Fruit fly (Drosophila melanogaster) whole organism, prepupa: ENCODE measurements around the gene IntS11.
A peak's percentile ranks its signal among the peaks of the same experiment; 100 is the strongest.

Source experiments
- Blimp-1 ChIP-seq: fragments of 200-800 bp; sonication (Bioruptor generic); optimal IDR thresholded peaks from 3 replicates; lab custom pipeline; 2017; ENCODE audit warnings: missing biosample characterization, missing genetic modification characterization, mild to moderate bottlenecking, moderate library complexity, missing genetic modification reagents
- CG10631 ChIP-seq: fragments of 200-800 bp; sonication (Bioruptor generic); optimal IDR thresholded peaks from 2 replicates; lab custom pipeline; 2016; ENCODE audit warnings: missing biosample characterization, missing genetic modification characterization
- CG10669 ChIP-seq: fragments of 200-800 bp; sonication (Bioruptor generic); optimal IDR thresholded peaks from 3 replicates; lab custom pipeline; 2018; ENCODE audit warnings: missing biosample characterization, mild to moderate bottlenecking, missing genetic modification characterization, moderate library complexity
- CG11294 ChIP-seq: fragments of 200-800 bp; sonication (Bioruptor generic); IDR thresholded peaks from 2 replicates; pipeline ENCODE4 v1.3.6; 2022; ENCODE audit warnings: missing biosample characterization, missing genetic modification characterization
- CG11762 ChIP-seq: fragments of 200-800 bp; sonication (Bioruptor generic); optimal IDR thresholded peaks from 3 replicates; lab custom pipeline; 2016; ENCODE audit warnings: missing biosample characterization, missing genetic modification characterization; ENCODE audit not compliant: insufficient read depth
- CG11902 ChIP-seq: fragments of 200-800 bp; sonication (Bioruptor generic); optimal IDR thresholded peaks from 3 replicates; lab custom pipeline; 2016; ENCODE audit warnings: missing biosample characterization, missing genetic modification characterization
- CG1621 ChIP-seq: fragments of 200-800 bp; sonication (Bioruptor generic); optimal IDR thresholded peaks from 3 replicates; lab custom pipeline; 2018; ENCODE audit warnings: missing biosample characterization, mild to moderate bottlenecking, missing genetic modification characterization
- CG3032 ChIP-seq: fragments of 200-800 bp; optimal IDR thresholded peaks from 2 replicates; lab custom pipeline; 2019; ENCODE audit warnings: missing biosample characterization, mild to moderate bottlenecking, missing genetic modification characterization, moderate library complexity
- CG31627 ChIP-seq: fragments of 200-800 bp; sonication (Bioruptor generic); optimal IDR thresholded peaks from 3 replicates; lab custom pipeline; 2016; ENCODE audit warnings: missing biosample characterization, missing genetic modification characterization
- CG32006 ChIP-seq: fragments of 200-800 bp; sonication (Bioruptor generic); optimal IDR thresholded peaks from 3 replicates; lab custom pipeline; 2017; ENCODE audit warnings: missing biosample characterization, mild to moderate bottlenecking, missing genetic modification characterization
- CG34406 ChIP-seq: fragments of 200-800 bp; sonication (Bioruptor generic); optimal IDR thresholded peaks from 3 replicates; lab custom pipeline; 2016; ENCODE audit warnings: missing biosample characterization, missing genetic modification characterization
- CG3919 ChIP-seq: fragments of 200-800 bp; sonication (Bioruptor generic); optimal IDR thresholded peaks from 3 replicates; lab custom pipeline; 2016; ENCODE audit warnings: missing biosample characterization, missing genetic modification characterization
- CG4318 ChIP-seq: fragments of 200-800 bp; sonication (Bioruptor generic); optimal IDR thresholded peaks from 3 replicates; lab custom pipeline; 2017; ENCODE audit warnings: missing biosample characterization, mild to moderate bottlenecking, missing genetic modification characterization
- CG6163 ChIP-seq: fragments of 200-800 bp; sonication (Bioruptor generic); IDR thresholded peaks from 3 replicates; pipeline ENCODE4 v1.3.6; 2022; ENCODE audit warnings: missing biosample characterization, missing genetic modification characterization
- CG6276 ChIP-seq: fragments of 200-800 bp; sonication (Bioruptor generic); optimal IDR thresholded peaks from 2 replicates; lab custom pipeline; 2017; ENCODE audit warnings: missing biosample characterization, mild to moderate bottlenecking, missing genetic modification characterization
- CG6792 ChIP-seq: fragments of 200-800 bp; sonication (Bioruptor generic); optimal IDR thresholded peaks from 3 replicates; lab custom pipeline; 2016; ENCODE audit warnings: missing biosample characterization, missing genetic modification characterization
- CG6808 ChIP-seq: fragments of 200-800 bp; sonication (Bioruptor generic); optimal IDR thresholded peaks from 3 replicates; lab custom pipeline; 2017; ENCODE audit warnings: missing biosample characterization, missing genetic modification characterization, mild to moderate bottlenecking, moderate library complexity, missing genetic modification reagents
- CG6854 ChIP-seq: fragments of 200-800 bp; sonication (Bioruptor generic); optimal IDR thresholded peaks from 2 replicates; lab custom pipeline; 2017; ENCODE audit warnings: missing biosample characterization, mild to moderate bottlenecking, missing genetic modification characterization
- CG8319 ChIP-seq: fragments of 200-800 bp; sonication (Bioruptor generic); optimal IDR thresholded peaks from 3 replicates; lab custom pipeline; 2016; ENCODE audit warnings: missing biosample characterization, missing genetic modification characterization
- CG8632 ChIP-seq: fragments of 200-800 bp; sonication (Bioruptor generic); optimal IDR thresholded peaks from 3 replicates; lab custom pipeline; 2016; ENCODE audit warnings: missing biosample characterization, missing genetic modification characterization
- CG9139 ChIP-seq: fragments of 200-800 bp; sonication (Bioruptor generic); optimal IDR thresholded peaks from 3 replicates; lab custom pipeline; 2017; ENCODE audit warnings: missing biosample characterization, mild to moderate bottlenecking, missing genetic modification characterization
- Eip75B ChIP-seq: fragments of 200-800 bp; sonication (Bioruptor generic); optimal IDR thresholded peaks from 3 replicates; lab custom pipeline; 2016; ENCODE audit warnings: missing biosample characterization, missing genetic modification characterization
- Ets21C ChIP-seq: fragments of 200-800 bp; sonication (Bioruptor generic); optimal IDR thresholded peaks from 3 replicates; lab custom pipeline; 2016; ENCODE audit warnings: missing biosample characterization, missing genetic modification characterization
- Gug ChIP-seq: fragments of 200-800 bp; sonication (Bioruptor generic); IDR thresholded peaks from 2 replicates; pipeline ENCODE4 v1.3.6; 2022; ENCODE audit warnings: missing biosample characterization, missing genetic modification characterization
- Hr38 ChIP-seq: sonication (Bioruptor generic); optimal IDR thresholded peaks from 2 replicates; lab custom pipeline; 2016; ENCODE audit warnings: missing biosample characterization, missing genetic modification characterization
- Hr39 ChIP-seq: fragments of 200-800 bp; sonication (Bioruptor generic); optimal IDR thresholded peaks from 2 replicates; lab custom pipeline; 2016; ENCODE audit warnings: missing biosample characterization, missing genetic modification characterization
- Hr4 ChIP-seq: fragments of 200-800 bp; sonication (Bioruptor generic); optimal IDR thresholded peaks from 3 replicates; lab custom pipeline; 2016; ENCODE audit warnings: missing biosample characterization, missing genetic modification characterization
- Lpt ChIP-seq: fragments of 200-800 bp; sonication (Bioruptor generic); optimal IDR thresholded peaks from 3 replicates; lab custom pipeline; 2016; ENCODE audit warnings: missing biosample characterization, missing genetic modification characterization
- OdsH ChIP-seq: fragments of 200-800 bp; sonication (Bioruptor generic); optimal IDR thresholded peaks from 3 replicates; lab custom pipeline; 2016; ENCODE audit warnings: missing biosample characterization, missing genetic modification characterization
- Smox ChIP-seq: fragments of 200-800 bp; sonication (Bioruptor generic); optimal IDR thresholded peaks from 3 replicates; lab custom pipeline; 2016; ENCODE audit warnings: missing biosample characterization, missing genetic modification characterization
- Sox102F ChIP-seq: fragments of 200-800 bp; sonication (Bioruptor generic); optimal IDR thresholded peaks from 2 replicates; lab custom pipeline; 2016; ENCODE audit warnings: missing biosample characterization, mild to moderate bottlenecking, missing genetic modification characterization
- Sox14 ChIP-seq: fragments of 200-800 bp; sonication (Bioruptor generic); optimal IDR thresholded peaks from 3 replicates; lab custom pipeline; 2016; ENCODE audit warnings: missing biosample characterization, missing genetic modification characterization
- Sox15 ChIP-seq: fragments of 200-800 bp; sonication (Bioruptor generic); optimal IDR thresholded peaks from 3 replicates; lab custom pipeline; 2016; ENCODE audit warnings: missing biosample characterization, missing genetic modification characterization
- achi ChIP-seq: fragments of 200-800 bp; sonication (Bioruptor generic); optimal IDR thresholded peaks from 3 replicates; lab custom pipeline; 2016; ENCODE audit warnings: missing biosample characterization, missing genetic modification characterization
- acj6 ChIP-seq: fragments of 200-800 bp; sonication (Bioruptor generic); optimal IDR thresholded peaks from 3 replicates; lab custom pipeline; 2016; ENCODE audit warnings: missing biosample characterization, missing genetic modification characterization
- cyc ChIP-seq: fragments of 200-800 bp; sonication (Bioruptor generic); optimal IDR thresholded peaks from 3 replicates; lab custom pipeline; 2016; ENCODE audit warnings: missing biosample characterization, missing genetic modification characterization
- dsx ChIP-seq: fragments of 200-800 bp; optimal IDR thresholded peaks from 3 replicates; lab custom pipeline; 2019; ENCODE audit warnings: missing biosample characterization, mild to moderate bottlenecking, missing genetic modification characterization, moderate library complexity; ENCODE audit not compliant: poor library complexity, severe bottlenecking
- esn ChIP-seq: fragments of 200-800 bp; sonication (Bioruptor generic); optimal IDR thresholded peaks from 2 replicates; lab custom pipeline; 2016; ENCODE audit warnings: missing biosample characterization, mild to moderate bottlenecking, missing genetic modification characterization, moderate library complexity
- fd85E ChIP-seq: fragments of 200-800 bp; sonication (Bioruptor generic); optimal IDR thresholded peaks from 3 replicates; lab custom pipeline; 2016; ENCODE audit warnings: missing biosample characterization, missing genetic modification characterization
- fkh ChIP-seq: fragments of 200-800 bp; sonication (Bioruptor generic); optimal IDR thresholded peaks from 3 replicates; lab custom pipeline; 2017; ENCODE audit warnings: missing biosample characterization, mild to moderate bottlenecking, missing genetic modification characterization, moderate library complexity
- lz ChIP-seq: fragments of 200-800 bp; sonication (Bioruptor generic); optimal IDR thresholded peaks from 3 replicates; lab custom pipeline; 2016; ENCODE audit warnings: missing biosample characterization, missing genetic modification characterization
- salr ChIP-seq, 2 experiments: fragments of 200-800 bp; sonication (Bioruptor generic); optimal IDR thresholded peaks; 3 replicates each; lab custom pipeline; 2016 to 2018; ENCODE audit warnings: missing biosample characterization in 2 of 2, missing genetic modification characterization in 2 of 2, mild to moderate bottlenecking in 1 of 2
- ss ChIP-seq, 2 experiments: fragments of 200-800 bp; sonication (Bioruptor generic); optimal IDR thresholded peaks; 2 replicates in 1 of 2; 3 replicates in 1 of 2; lab custom pipeline; 2017 to 2018; ENCODE audit warnings: mild to moderate bottlenecking in 2 of 2, missing biosample characterization in 2 of 2, missing genetic modification characterization in 2 of 2, moderate library complexity in 1 of 2
- svp ChIP-seq: fragments of 200-800 bp; sonication (Bioruptor generic); peaks from one replicate; lab custom pipeline; 2016; ENCODE audit warnings: missing biosample characterization, missing genetic modification characterization
- topi ChIP-seq: fragments of 200-800 bp; sonication (Bioruptor generic); optimal IDR thresholded peaks from 3 replicates; lab custom pipeline; 2016; ENCODE audit warnings: missing biosample characterization, missing genetic modification characterization
- vri ChIP-seq: fragments of 200-800 bp; sonication (Bioruptor generic); optimal IDR thresholded peaks from 3 replicates; lab custom pipeline; 2016; ENCODE audit warnings: missing biosample characterization, mild to moderate bottlenecking, missing genetic modification characterization

IntS11 gene

DNA sequence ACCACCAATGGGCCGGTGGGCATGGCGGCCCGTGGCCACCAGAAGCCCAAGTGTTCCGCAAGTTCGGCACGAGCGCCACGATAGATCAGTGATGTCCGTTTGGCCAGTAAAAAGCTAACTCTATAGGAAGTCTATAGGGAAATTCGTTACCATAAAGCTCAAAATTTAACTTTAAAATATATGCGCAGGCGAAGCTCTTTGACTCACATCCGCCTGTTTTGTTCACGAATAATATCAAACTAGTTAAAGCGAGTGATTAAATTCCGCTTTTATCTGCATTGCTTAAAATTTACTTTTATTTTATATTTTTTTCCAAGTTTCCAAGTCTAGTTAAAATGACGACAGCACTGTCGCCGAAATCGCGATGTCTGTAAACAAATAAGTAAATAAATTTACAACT lies 12.5 kb downstream of the IntS11 start (continued):
- TF ChIP-seq CG6163 (peak; percentile 33; the same call in 1 of the 3 replicates), achi (GFP tag; lab: Kevin White, UChicago) (peak; percentile 50), Hr38 (GFP tag; lab: Kevin White, UChicago) (no peak), Gug (GFP tag; lab: Robert Waterston, UW) (0 out of 2 replicates have a peak, but pooled peaks have one; percentile 14), CG34406 (GFP tag; lab: Kevin White, UChicago) (peak; percentile 27), CG8319 (GFP tag; lab: Kevin White, UChicago) (no peak), acj6 (GFP tag; lab: Kevin White, UChicago) (peak; percentile 55), Ets21C (GFP tag; lab: Kevin White, UChicago) (peak; percentile 12), CG6276 (GFP tag; lab: Kevin White, UChicago) (peak; percentile 45), fd85E (GFP tag; lab: Kevin White, UChicago) (no peak), dsx (GFP tag; lab: Kevin White, UChicago) (no peak), CG3032 (tag; lab: Kevin White, UChicago) (peak; percentile 35), CG9139 (no peak), Sox14 (GFP tag; lab: Kevin White, UChicago) (peak; percentile 14), OdsH (GFP tag; lab: Kevin White, UChicago) (peak; percentile 64), CG11902 (GFP tag; lab: Kevin White, UChicago) (peak; percentile 35), Blimp-1 (no peak), CG8632 (GFP tag; lab: Kevin White, UChicago) (no peak), Lpt (peak; percentile 30), ss (GFP tag; optimal IDR thresholded peaks at IDR 0.05; lab: Kevin White, UChicago) (no peak)

DNA sequence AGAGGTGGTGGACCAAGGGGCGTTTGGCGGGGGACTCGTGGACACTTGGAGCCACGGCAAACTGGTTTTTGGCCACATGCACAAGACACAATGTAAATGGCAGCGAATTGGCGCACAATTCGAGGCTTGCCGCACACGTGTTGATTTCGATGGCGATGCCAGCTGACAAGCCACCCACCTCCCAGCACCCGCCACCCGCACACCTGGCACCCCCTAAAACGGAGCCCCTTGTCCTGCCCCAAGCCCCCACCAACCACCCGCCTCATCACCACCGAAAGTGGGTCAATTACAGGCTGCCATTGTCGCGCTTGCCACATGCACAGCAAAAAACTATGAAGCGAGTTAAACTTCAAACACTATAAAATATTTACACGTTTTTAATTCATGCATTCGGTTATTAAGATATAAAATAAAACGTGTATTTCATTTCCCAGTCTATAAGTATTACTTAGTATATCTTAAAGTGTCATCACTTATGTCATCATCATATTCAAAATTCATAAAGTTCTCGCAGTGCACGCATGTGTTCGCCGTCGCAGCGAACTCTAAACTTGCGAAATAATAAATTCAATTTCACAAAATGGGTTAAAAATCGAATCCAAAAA lies 13.1 kb downstream of the IntS11 start:
- TF ChIP-seq lz (GFP tag; lab: Kevin White, UChicago) (peak; percentile 39), CG11902 (GFP tag; lab: Kevin White, UChicago) (peak; percentile 34), Blimp-1 (no peak), Ets21C (GFP tag; lab: Kevin White, UChicago) (no peak), CG6163 (peak; percentile 85), CG3032 (tag; lab: Kevin White, UChicago) (peak; percentile 26), Hr4 (GFP tag; lab: Kevin White, UChicago) (peak; percentile 79), fkh (GFP tag; lab: Kevin White, UChicago) (no peak), CG11762 (peak; percentile 35), esn (GFP tag; lab: Kevin White, UChicago) (peak; percentile 57), CG6792 (peak; percentile 53), Eip75B (GFP tag; lab: Kevin White, UChicago) (peak; percentile 50), CG1621 (tag; lab: Kevin White, UChicago) (peak; percentile 1), Lpt (peak; percentile 38), Gug (GFP tag; lab: Robert Waterston, UW) (peak; percentile 68), svp (peak; percentile 63), achi (GFP tag; lab: Kevin White, UChicago) (peak; percentile 63), CG34406 (GFP tag; lab: Kevin White, UChicago) (peak; percentile 62), CG32006 (peak; percentile 78), CG4318 (GFP tag; lab: Kevin White, UChicago) (peak; percentile 57), CG31627 (GFP tag; lab: Kevin White, UChicago) (peak; percentile 43), salr (GFP tag; optimal IDR thresholded peaks at IDR 0.05; lab: Kevin White, UChicago) (peak in 1 of 2 experiments; percentile 11), CG9139 (no peak), Hr39 (GFP tag; lab: Kevin White, UChicago) (peak; percentile 43), vri (GFP tag; lab: Kevin White, UChicago) (no peak), cyc (GFP tag; lab: Kevin White, UChicago) (peak; percentile 39), Sox15 (GFP tag; lab: Kevin White, UChicago) (no peak), Smox (GFP tag; lab: Kevin White, UChicago) (peak; percentile 33), acj6 (GFP tag; lab: Kevin White, UChicago) (peak; percentile 59), CG10669 (peak; percentile 41), CG6854 (GFP tag; lab: Kevin White, UChicago) (no peak), CG3919 (GFP tag; lab: Kevin White, UChicago) (peak; percentile 68), CG8632 (GFP tag; lab: Kevin White, UChicago) (peak; percentile 60), Sox14 (GFP tag; lab: Kevin White, UChicago) (peak; percentile 27), Sox102F (peak; percentile 36), CG11294 (GFP tag; lab: Robert Waterston, UW) (peak; percentile 57; the same call in 1 of the 2 replicates), CG6276 (GFP tag; lab: Kevin White, UChicago) (peak; percentile 71), topi (peak; percentile 44), CG10631 (GFP tag; lab: Kevin White, UChicago) (peak; percentile 40), CG6808 (GFP tag; lab: Kevin White, UChicago) (peak; percentile 16), fd85E (GFP tag; lab: Kevin White, UChicago) (peak; percentile 13)
